Worm (Caenorhabditis elegans) whole organism, L1 larva: ENCODE measurements around the gene pigs-1.

Experiments used
- C16A3.4 ChIP-seq: fragments of 150-350 bp; optimal IDR thresholded peaks from 2 replicates; lab custom pipeline; 2014; ENCODE audit warnings: missing biosample characterization, missing genetic modification characterization
- F16B12.6 ChIP-seq: fragments of 150-350 bp; optimal IDR thresholded peaks from 2 replicates; lab custom pipeline; 2014; ENCODE audit warnings: missing biosample characterization, missing genetic modification characterization
- aha-1 ChIP-seq: fragments of 150-350 bp; optimal IDR thresholded peaks from 2 replicates; lab custom pipeline; 2014; ENCODE audit warnings: missing biosample characterization, missing genetic modification characterization
- ama-1 ChIP-seq: fragments of 150-350 bp; optimal IDR thresholded peaks from 2 replicates; lab custom pipeline; 2014
- blmp-1 ChIP-seq: fragments of 150-350 bp; optimal IDR thresholded peaks from 2 replicates; lab custom pipeline; 2014; ENCODE audit warnings: missing biosample characterization, missing genetic modification characterization
- ceh-63 ChIP-seq: fragments of 200-800 bp; sonication (Bioruptor generic); optimal IDR thresholded peaks from 2 replicates; lab custom pipeline; 2018; ENCODE audit warnings: mild to moderate bottlenecking, missing genetic modification characterization, missing compliant biosample characterization
- dpl-1 ChIP-seq, 3 experiments: fragments of 150-350 bp in 2 of 3; sonication (generic microtip) in 1 of 3; optimal IDR thresholded peaks; 2 replicates each; lab custom pipeline; 2014 to 2017; ENCODE audit warnings: missing biosample characterization in 3 of 3, missing genetic modification characterization in 3 of 3, missing genetic modification reagents in 3 of 3
- dsc-1 ChIP-seq: sonication (generic microtip); optimal IDR thresholded peaks from 2 replicates; lab custom pipeline; 2016; ENCODE audit warnings: mild to moderate bottlenecking, missing genetic modification characterization, missing compliant biosample characterization
- efl-1 ChIP-seq, 4 experiments: fragments of 150-350 bp; optimal IDR thresholded peaks in 3 of 4; peaks in 1 of 4; 1 replicate in 1 of 4; 2 replicates in 3 of 4; lab custom pipeline; 2014; ENCODE audit warnings: missing biosample characterization in 2 of 4, missing genetic modification characterization in 2 of 4, missing genetic modification reagents in 2 of 4
- elt-2 ChIP-seq: sonication (generic microtip); optimal IDR thresholded peaks from 2 replicates; lab custom pipeline; 2016; ENCODE audit warnings: missing genetic modification characterization, mild to moderate bottlenecking, inconsistent platforms, missing compliant biosample characterization, missing genetic modification reagents
- elt-3 ChIP-seq, 6 experiments: fragments of 150-350 bp in 1 of 6; sonication (generic microtip); optimal IDR thresholded peaks; 2 replicates each; lab custom pipeline; 2017 to 2018; ENCODE audit warnings: missing biosample characterization in 6 of 6, missing genetic modification characterization in 6 of 6, inconsistent platforms in 1 of 6
- ets-5 ChIP-seq: fragments of 200-800 bp; sonication (Bioruptor generic); IDR thresholded peaks from 2 replicates; pipeline ENCODE4 v1.3.6; 2022; ENCODE audit warnings: missing genetic modification characterization, missing compliant biosample characterization
- fkh-10 ChIP-seq: sonication (generic microtip); optimal IDR thresholded peaks from 2 replicates; lab custom pipeline; 2017; ENCODE audit warnings: missing biosample characterization, missing genetic modification reagents, missing genetic modification characterization
- fkh-4 ChIP-seq: sonication (generic microtip); optimal IDR thresholded peaks from 2 replicates; lab custom pipeline; 2016; ENCODE audit warnings: missing compliant biosample characterization, missing genetic modification characterization, borderline replicate concordance
- fkh-8 ChIP-seq: sonication (generic microtip); optimal IDR thresholded peaks from 2 replicates; lab custom pipeline; 2016; ENCODE audit warnings: mild to moderate bottlenecking, missing genetic modification characterization, missing compliant biosample characterization
- fos-1 ChIP-seq: fragments of 150-350 bp; optimal IDR thresholded peaks from 2 replicates; lab custom pipeline; 2014; ENCODE audit warnings: missing biosample characterization, missing genetic modification characterization
- irx-1 ChIP-seq: sonication (generic microtip); optimal IDR thresholded peaks from 2 replicates; lab custom pipeline; 2016; ENCODE audit warnings: missing genetic modification characterization, missing compliant biosample characterization
- jun-1 ChIP-seq: fragments of 150-350 bp; optimal IDR thresholded peaks from 2 replicates; lab custom pipeline; 2014; ENCODE audit warnings: missing biosample characterization, missing genetic modification reagents, missing genetic modification characterization
- lin-14 ChIP-seq: fragments of 200-800 bp; sonication (Bioruptor generic); optimal IDR thresholded peaks from 2 replicates; lab custom pipeline; 2018; ENCODE audit warnings: mild to moderate bottlenecking, missing genetic modification characterization, moderate library complexity, missing compliant biosample characterization
- lin-15B ChIP-seq: fragments of 150-350 bp; sonication (generic microtip); optimal IDR thresholded peaks from 3 replicates; lab custom pipeline; 2014; ENCODE audit warnings: missing biosample characterization, missing genetic modification characterization
- lin-35 ChIP-seq, 2 experiments: fragments of 150-350 bp; optimal IDR thresholded peaks; 2 replicates each; lab custom pipeline; 2014; ENCODE audit warnings: missing biosample characterization in 2 of 2, missing genetic modification characterization in 2 of 2, missing genetic modification reagents in 2 of 2
- lin-39 ChIP-seq: fragments of 150-350 bp; optimal IDR thresholded peaks from 2 replicates; lab custom pipeline; 2014; ENCODE audit warnings: missing biosample characterization, missing genetic modification reagents, missing genetic modification characterization
- lir-3 ChIP-seq: sonication (generic microtip); optimal IDR thresholded peaks from 2 replicates; lab custom pipeline; 2016; ENCODE audit warnings: mild to moderate bottlenecking, missing genetic modification characterization, moderate library complexity, missing compliant biosample characterization; ENCODE audit not compliant: poor library complexity
- lsy-2 ChIP-seq, 2 experiments: fragments of 150-350 bp; optimal IDR thresholded peaks; 2 replicates each; lab custom pipeline; 2014; ENCODE audit warnings: missing biosample characterization in 2 of 2, missing genetic modification characterization in 2 of 2
- mdl-1 ChIP-seq, 2 experiments: fragments of 150-350 bp; optimal IDR thresholded peaks; 2 replicates each; lab custom pipeline; 2014 to 2017; ENCODE audit warnings: missing biosample characterization in 2 of 2, missing genetic modification characterization in 2 of 2, inconsistent platforms in 1 of 2
- mep-1 ChIP-seq: fragments of 150-350 bp; optimal IDR thresholded peaks from 2 replicates; lab custom pipeline; 2014; ENCODE audit warnings: missing biosample characterization, missing genetic modification characterization
- nhr-11 ChIP-seq: fragments of 150-350 bp; optimal IDR thresholded peaks from 2 replicates; lab custom pipeline; 2014; ENCODE audit warnings: missing biosample characterization, missing genetic modification characterization
- nhr-19 ChIP-seq: fragments of 200-800 bp; sonication (Bioruptor generic); conservative IDR thresholded peaks from 2 replicates; pipeline ENCODE4 v1.3.6; 2022; ENCODE audit warnings: missing genetic modification characterization, missing compliant biosample characterization
- nhr-20 ChIP-seq: sonication (generic microtip); optimal IDR thresholded peaks from 2 replicates; lab custom pipeline; 2016; ENCODE audit warnings: mild to moderate bottlenecking, missing genetic modification characterization, missing compliant biosample characterization
- nhr-47 ChIP-seq: sonication (generic microtip); optimal IDR thresholded peaks from 2 replicates; lab custom pipeline; 2016; ENCODE audit warnings: mild to moderate bottlenecking, missing genetic modification characterization, moderate library complexity, missing compliant biosample characterization
- nhr-71 ChIP-seq: sonication (generic microtip); optimal IDR thresholded peaks from 2 replicates; lab custom pipeline; 2016; ENCODE audit warnings: mild to moderate bottlenecking, missing genetic modification characterization, moderate library complexity, missing compliant biosample characterization
- nhr-77 ChIP-seq: fragments of 150-350 bp; optimal IDR thresholded peaks from 2 replicates; lab custom pipeline; 2014; ENCODE audit warnings: missing biosample characterization, missing genetic modification characterization
- nhr-84 ChIP-seq: sonication (generic microtip); optimal IDR thresholded peaks from 2 replicates; lab custom pipeline; 2017; ENCODE audit warnings: missing biosample characterization, missing genetic modification characterization
- nhr-90 ChIP-seq: sonication (generic microtip); optimal IDR thresholded peaks from 2 replicates; lab custom pipeline; 2016; ENCODE audit warnings: mild to moderate bottlenecking, missing genetic modification characterization, missing compliant biosample characterization; ENCODE audit not compliant: poor library complexity
- pag-3 ChIP-seq: sonication (generic microtip); optimal IDR thresholded peaks from 2 replicates; lab custom pipeline; 2017; ENCODE audit warnings: missing genetic modification characterization, mild to moderate bottlenecking, missing compliant biosample characterization, antibody characterized with exemption, borderline replicate concordance; ENCODE audit not compliant: insufficient read depth
- pqm-1 ChIP-seq: sonication (generic microtip); optimal IDR thresholded peaks from 3 replicates; lab custom pipeline; 2017; ENCODE audit warnings: missing biosample characterization, missing genetic modification characterization
- rnt-1 ChIP-seq: sonication (generic microtip); optimal IDR thresholded peaks from 2 replicates; lab custom pipeline; 2016; ENCODE audit warnings: mild to moderate bottlenecking, missing genetic modification characterization, moderate library complexity, missing compliant biosample characterization
- snpc-4 ChIP-seq: fragments of 150-350 bp; optimal IDR thresholded peaks from 2 replicates; lab custom pipeline; 2014; ENCODE audit warnings: missing biosample characterization, missing genetic modification characterization
- snu-23 ChIP-seq: sonication (generic microtip); optimal IDR thresholded peaks from 2 replicates; lab custom pipeline; 2016; ENCODE audit warnings: missing genetic modification characterization, missing compliant biosample characterization
- sptf-1 ChIP-seq: fragments of 150-350 bp; optimal IDR thresholded peaks from 2 replicates; lab custom pipeline; 2014; ENCODE audit warnings: missing biosample characterization, missing genetic modification characterization
- swsn-7 ChIP-seq: sonication (generic microtip); optimal IDR thresholded peaks from 2 replicates; lab custom pipeline; 2016; ENCODE audit warnings: missing genetic modification characterization, missing compliant biosample characterization
- tbx-2 ChIP-seq: sonication (generic microtip); optimal IDR thresholded peaks from 2 replicates; lab custom pipeline; 2016; ENCODE audit warnings: missing genetic modification characterization, missing compliant biosample characterization
- unc-130 ChIP-seq: fragments of 150-350 bp; optimal IDR thresholded peaks from 2 replicates; lab custom pipeline; 2017; ENCODE audit warnings: missing biosample characterization, missing genetic modification characterization, inconsistent platforms
- unc-30 ChIP-seq: sonication (generic microtip); optimal IDR thresholded peaks from 2 replicates; lab custom pipeline; 2017; ENCODE audit warnings: missing biosample characterization, missing genetic modification characterization
- xbp-1 ChIP-seq: sonication (generic microtip); optimal IDR thresholded peaks from 2 replicates; lab custom pipeline; 2016; ENCODE audit warnings: missing genetic modification characterization, missing compliant biosample characterization
- zag-1 ChIP-seq: fragments of 150-350 bp; optimal IDR thresholded peaks from 2 replicates; lab custom pipeline; 2014; ENCODE audit warnings: missing biosample characterization, missing genetic modification characterization

The pigs-1 gene

DNA sequence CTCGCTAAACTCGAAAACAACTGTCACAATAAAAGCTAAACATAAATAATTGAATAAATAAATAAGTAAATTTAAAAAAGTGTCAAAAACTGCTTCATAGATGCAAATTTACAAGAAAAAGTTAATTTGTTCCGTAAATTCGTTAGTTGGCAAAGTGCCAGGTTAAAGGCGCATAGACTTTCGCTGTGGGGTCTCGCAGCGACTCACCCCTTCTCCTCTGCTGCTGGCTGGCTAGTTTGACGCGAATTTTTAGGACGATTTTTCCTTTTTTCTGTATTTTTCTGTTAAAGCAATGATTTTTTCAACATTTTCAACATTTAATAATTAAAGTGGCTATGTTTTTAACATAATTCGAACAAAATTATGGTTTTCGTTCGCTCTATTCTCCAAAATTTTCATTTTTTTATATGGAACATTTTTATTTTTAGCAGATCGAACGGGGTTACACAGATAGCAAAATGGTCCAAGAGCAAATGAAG is 27.5 kb upstream of the pigs-1 start, which contains the start of gene rack-1 (continued):
- peak; percentile 64 for TF ChIP-seq mep-1
- TF ChIP-seq nhr-19 (GFP tag; lab: Robert Waterston, UW): peak; percentile 29; the same call in 1 of the 2 replicates
- TF ChIP-seq blmp-1 (tag; lab: Kevin White, UChicago): peak; percentile 47
- TF ChIP-seq unc-130 (tag; lab: Kevin White, UChicago): peak; percentile 58
- no peak for TF ChIP-seq pqm-1 (tag; lab: Kevin White, UChicago)
- TF ChIP-seq nhr-47 (tag; lab: Kevin White, UChicago): peak; percentile 59
- peak; percentile 68 to 72 for TF ChIP-seq efl-1 (optimal IDR thresholded peaks at IDR 0.05; lab: Kevin White, UChicago)
- TF ChIP-seq efl-1 (GFP tag; optimal IDR thresholded peaks at IDR 0.05 in 1 of 2; lab: Kevin White, UChicago): peak; percentile 65 to 93
- no peak for TF ChIP-seq zag-1 (tag; lab: Kevin White, UChicago)
- TF ChIP-seq nhr-11: no peak
- TF ChIP-seq lin-35 (GFP tag; optimal IDR thresholded peaks at IDR 0.05; lab: Kevin White, UChicago): peak; percentile 66 to 70
- peak; percentile 50 for TF ChIP-seq swsn-7
- no peak for TF ChIP-seq pag-3 (tag; lab: Kevin White, UChicago)
- TF ChIP-seq snu-23: peak; percentile 68
- TF ChIP-seq mdl-1 (tag; optimal IDR thresholded peaks at IDR 0.05; lab: Kevin White, UChicago): peak in 1 of 2 experiments; percentile 38
- TF ChIP-seq irx-1 (tag; lab: Kevin White, UChicago): peak; percentile 17
- TF ChIP-seq elt-3 (tag; optimal IDR thresholded peaks at IDR 0.05; lab: Kevin White, UChicago): peak in 1 of 6 experiments; percentile 51
- TF ChIP-seq lin-15B (tag; lab: Kevin White, UChicago): peak; percentile 31
- TF ChIP-seq F16B12.6 (tag; lab: Kevin White, UChicago): peak; percentile 39
- peak; percentile 58 for TF ChIP-seq fkh-8 (tag; lab: Kevin White, UChicago)
- TF ChIP-seq dsc-1 (tag; lab: Kevin White, UChicago): peak; percentile 35
- TF ChIP-seq snpc-4 (tag; lab: Kevin White, UChicago): peak; percentile 15
- no peak for TF ChIP-seq aha-1 (tag; lab: Kevin White, UChicago)
- peak; percentile 60 for TF ChIP-seq C16A3.4 (tag; lab: Kevin White, UChicago)
- peak; percentile 46 for TF ChIP-seq rnt-1
- TF ChIP-seq fkh-4 (tag; lab: Kevin White, UChicago): no peak
- no peak for TF ChIP-seq fos-1 (tag; lab: Kevin White, UChicago)
- TF ChIP-seq jun-1 (tag; lab: Kevin White, UChicago): peak; percentile 41
- TF ChIP-seq tbx-2: peak; percentile 47
- TF ChIP-seq xbp-1: peak; percentile 59
- no peak for TF ChIP-seq fkh-10
- TF ChIP-seq nhr-77 (tag; lab: Kevin White, UChicago): peak; percentile 21
- no peak for TF ChIP-seq nhr-84 (tag; lab: Kevin White, UChicago)
- TF ChIP-seq lsy-2 (tag; optimal IDR thresholded peaks at IDR 0.05; lab: Kevin White, UChicago): peak; percentile 67 to 84
- TF ChIP-seq, all 84 proteins: peak for 34

DNA sequence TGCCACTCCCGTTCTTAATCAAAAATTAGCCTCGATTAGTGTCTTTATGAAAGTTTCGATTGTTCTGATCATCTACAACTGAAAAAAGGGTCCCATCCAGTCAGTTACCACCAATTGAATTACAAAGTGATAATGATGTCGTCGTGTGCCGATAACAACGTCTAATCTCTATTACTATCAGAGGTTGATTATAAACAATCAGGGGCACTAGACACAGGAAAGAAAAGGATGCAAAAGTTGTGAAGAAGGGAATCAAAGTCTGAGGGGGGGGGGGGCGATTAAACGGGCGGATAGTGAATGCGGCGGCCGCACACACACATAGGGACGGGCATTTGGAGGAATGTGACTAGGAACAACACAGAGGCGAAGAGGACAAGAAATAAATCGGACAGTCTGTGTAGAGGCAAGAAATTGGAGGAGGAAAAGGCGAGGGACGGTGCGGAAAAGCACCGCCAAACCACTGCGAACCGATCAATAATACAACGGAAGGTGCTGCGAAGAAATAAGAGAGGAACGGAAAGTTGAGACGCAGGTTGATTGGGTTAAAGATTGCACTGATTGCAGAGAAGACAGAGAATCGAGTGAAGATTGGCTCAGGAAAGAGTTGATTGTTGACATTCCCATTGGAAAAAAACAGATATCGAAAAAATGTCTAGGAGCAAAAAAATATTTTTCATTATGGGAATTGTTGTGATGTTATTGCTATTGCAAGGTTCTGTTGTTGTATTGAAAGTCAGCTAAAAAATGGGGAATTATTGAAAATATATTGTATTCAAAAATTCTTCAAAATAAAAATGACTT is 26.3 kb upstream of the pigs-1 start:
- peak; percentile 73 for TF ChIP-seq lin-14 (GFP tag; lab: Kevin White, UChicago)
- TF ChIP-seq nhr-71 (tag; lab: Kevin White, UChicago): peak; percentile 14
- no peak for TF ChIP-seq lin-39
- no peak for TF ChIP-seq pqm-1 (tag; lab: Kevin White, UChicago)
- TF ChIP-seq dpl-1 (GFP tag; optimal IDR thresholded peaks at IDR 0.05; lab: Kevin White, UChicago): no peak
- peak; percentile 9; the same call in 1 of the 2 replicates for TF ChIP-seq nhr-19 (GFP tag; lab: Robert Waterston, UW)
- peak; percentile 0 for TF ChIP-seq nhr-47 (tag; lab: Kevin White, UChicago)
- peak; percentile 25 for TF ChIP-seq snu-23
- TF ChIP-seq ets-5 (GFP tag; lab: Robert Waterston, UW): no peak
- peak; percentile 33 for TF ChIP-seq nhr-90 (tag; lab: Kevin White, UChicago)
- no peak for TF ChIP-seq efl-1 (optimal IDR thresholded peaks at IDR 0.05; lab: Kevin White, UChicago)
- peak in 1 of 2 experiments; percentile 62 for TF ChIP-seq efl-1 (GFP tag; optimal IDR thresholded peaks at IDR 0.05 in 1 of 2; lab: Kevin White, UChicago)
- no peak for TF ChIP-seq ama-1
- peak; percentile 19 for TF ChIP-seq nhr-20 (tag; lab: Kevin White, UChicago)
- TF ChIP-seq mep-1: peak; percentile 14
- no peak for TF ChIP-seq lir-3 (tag; lab: Kevin White, UChicago)
- peak; percentile 74 for TF ChIP-seq blmp-1 (tag; lab: Kevin White, UChicago)
- TF ChIP-seq unc-30 (tag; lab: Kevin White, UChicago): no peak
- peak in 2 of 6 experiments; percentile 0 to 8 for TF ChIP-seq elt-3 (tag; optimal IDR thresholded peaks at IDR 0.05; lab: Kevin White, UChicago)
- TF ChIP-seq sptf-1: no peak
- no peak for TF ChIP-seq ceh-63
- TF ChIP-seq lsy-2 (tag; optimal IDR thresholded peaks at IDR 0.05; lab: Kevin White, UChicago): no peak
- no peak for TF ChIP-seq aha-1 (tag; lab: Kevin White, UChicago)
- peak; percentile 45 for TF ChIP-seq elt-2 (tag; lab: Kevin White, UChicago)
- TF ChIP-seq, all 84 proteins: peak for 12
